Worm (Caenorhabditis elegans): ENCODE measurements around the gene slc-36.3.

The slc-36.3 gene

DNA sequence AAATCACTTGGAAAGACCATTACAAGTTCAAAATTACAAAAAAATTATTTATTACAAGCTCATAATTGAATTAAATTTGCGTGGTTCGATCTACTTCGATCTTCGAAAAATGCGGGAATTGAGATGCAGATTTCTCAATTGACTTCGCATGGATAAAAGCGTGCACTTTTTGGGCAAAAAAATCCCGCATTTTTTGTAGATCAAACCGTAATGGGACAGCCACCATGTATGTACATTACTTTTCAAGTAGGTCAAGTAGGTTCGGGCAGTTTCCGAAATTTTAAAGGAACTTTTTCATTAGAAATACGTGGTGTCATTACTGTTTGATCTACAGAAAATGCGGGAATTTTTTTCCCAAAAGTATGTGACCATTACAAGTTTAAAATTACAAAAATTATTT, 46.5 kb downstream of the slc-36.3 start:
- no peak for TF ChIP-seq unc-62 (GFP tag; optimal IDR thresholded peaks at IDR 0.05)

DNA sequence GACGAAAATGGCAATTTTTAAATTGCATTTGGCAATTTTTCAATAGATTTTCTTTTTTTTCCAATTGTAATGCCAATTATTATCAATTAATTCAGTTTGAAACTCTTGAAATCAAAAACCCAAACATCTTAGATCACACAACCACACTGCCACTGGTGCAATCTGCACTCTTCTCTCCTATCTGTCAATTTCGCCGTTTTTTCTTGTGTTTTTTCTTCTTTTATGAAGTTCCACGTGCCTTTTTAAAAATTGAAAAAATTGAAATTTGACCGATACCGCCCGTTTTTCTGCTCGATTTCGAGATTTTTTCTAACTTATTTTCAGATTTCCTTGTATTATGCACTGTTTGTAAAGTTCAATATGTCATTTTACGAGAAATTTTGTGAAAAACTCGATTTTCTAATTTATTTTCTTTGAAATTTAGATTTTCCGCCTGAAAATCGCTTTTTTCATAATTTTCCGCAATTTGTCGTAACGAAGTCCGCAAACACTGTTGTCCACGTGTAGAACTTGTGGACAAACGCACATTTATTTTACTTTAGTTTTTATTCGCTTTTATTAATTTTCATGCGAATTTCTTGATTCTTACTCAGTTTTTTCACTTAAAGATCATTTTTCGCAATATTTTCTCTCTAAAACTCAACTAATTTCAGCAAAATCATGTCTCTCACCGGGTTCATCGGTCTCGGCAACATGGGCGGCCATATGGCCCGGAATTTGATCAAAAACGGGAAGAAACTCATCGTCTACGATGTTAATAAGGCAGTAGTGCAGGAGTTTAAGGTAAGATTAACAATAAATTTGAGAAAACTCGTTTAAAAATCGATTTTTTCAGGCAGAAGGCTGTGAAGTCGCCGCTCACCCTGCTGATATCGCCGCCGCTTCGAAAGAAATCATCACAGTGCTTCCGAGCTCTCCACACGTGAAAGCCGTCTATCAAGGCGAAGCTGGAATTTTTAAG, 50.4 kb downstream of the slc-36.3 start, which contains the start of gene B0250.5:
Gene B0250.5, plus strand, starts transcription at position 654 of the 961 bp plus-strand sequence.
- no peak for TF ChIP-seq unc-62 (GFP tag; optimal IDR thresholded peaks at IDR 0.05)

DNA sequence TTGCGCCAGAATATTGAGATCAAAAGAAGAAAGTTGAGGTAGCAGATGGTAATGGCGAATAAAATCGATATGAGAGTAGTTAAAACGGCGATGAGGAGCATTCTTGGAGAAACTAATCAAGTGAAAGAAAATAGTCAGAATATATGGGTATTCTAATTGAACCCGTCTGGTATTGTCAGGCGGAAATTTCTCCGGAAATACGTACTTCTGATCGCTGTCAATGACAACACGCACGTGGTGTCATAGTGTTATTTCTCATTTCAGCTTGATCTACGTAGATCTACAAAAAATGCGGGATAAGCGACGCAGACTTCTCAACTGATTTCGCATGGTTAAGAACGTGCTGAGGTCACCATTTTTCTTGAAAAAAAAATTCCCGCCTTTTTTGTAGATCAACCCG, 51.6 kb downstream of the slc-36.3 start, which contains the start of gene srbc-79:
Gene srbc-79, minus strand, starts transcription at position 101 of the 400 bp plus-strand sequence.
- TF ChIP-seq unc-62 (GFP tag; optimal IDR thresholded peaks at IDR 0.05): no peak
